Worm (Caenorhabditis elegans) whole organism, L3 larva: Measurements from ENCODE around the gene M02E1.1.

ENCODE experiments used
- R02D3.7 ChIP-seq: fragments of 150-350 bp; optimal IDR thresholded peaks from 2 replicates; lab custom pipeline; 2014; ENCODE audit warnings: missing biosample characterization, missing genetic modification characterization
- ceh-82 ChIP-seq: fragments of 150-350 bp; optimal IDR thresholded peaks from 2 replicates; lab custom pipeline; 2014; ENCODE audit warnings: missing biosample characterization, missing genetic modification characterization
- egl-27 ChIP-seq: sonication (generic microtip); optimal IDR thresholded peaks from 4 replicates; lab custom pipeline; 2017; ENCODE audit warnings: missing biosample characterization, missing genetic modification reagents, missing genetic modification characterization
- elt-1 ChIP-seq: fragments of 150-350 bp; optimal IDR thresholded peaks from 2 replicates; lab custom pipeline; 2014; ENCODE audit warnings: missing biosample characterization, missing genetic modification characterization
- elt-2 ChIP-seq: sonication (generic microtip); optimal IDR thresholded peaks from 2 replicates; lab custom pipeline; 2016; ENCODE audit warnings: missing genetic modification reagents, mild to moderate bottlenecking, missing genetic modification characterization, missing compliant biosample characterization
- lin-15B ChIP-seq: fragments of 150-350 bp; optimal IDR thresholded peaks from 2 replicates; lab custom pipeline; 2014; ENCODE audit warnings: missing biosample characterization, missing genetic modification characterization
- nhr-11 ChIP-seq: fragments of 150-350 bp; optimal IDR thresholded peaks from 2 replicates; lab custom pipeline; 2014; ENCODE audit warnings: missing biosample characterization, missing genetic modification characterization
- nhr-23 ChIP-seq: fragments of 150-350 bp; optimal IDR thresholded peaks from 2 replicates; lab custom pipeline; 2014; ENCODE audit warnings: missing biosample characterization, missing genetic modification reagents, missing genetic modification characterization
- nhr-28 ChIP-seq: fragments of 150-350 bp; optimal IDR thresholded peaks from 2 replicates; lab custom pipeline; 2014; ENCODE audit warnings: missing biosample characterization, missing genetic modification characterization
- nhr-76 ChIP-seq: fragments of 150-350 bp; sonication (generic microtip); optimal IDR thresholded peaks from 5 replicates; lab custom pipeline; 2014; ENCODE audit warnings: missing biosample characterization, missing genetic modification characterization
- snpc-4 ChIP-seq: fragments of 150-350 bp; optimal IDR thresholded peaks from 2 replicates; lab custom pipeline; 2014; ENCODE audit warnings: missing biosample characterization, missing genetic modification characterization
- zag-1 ChIP-seq: fragments of 150-350 bp; optimal IDR thresholded peaks from 2 replicates; lab custom pipeline; 2014; ENCODE audit warnings: missing biosample characterization, missing genetic modification characterization
- ztf-11 ChIP-seq: fragments of 150-350 bp; optimal IDR thresholded peaks from 2 replicates; lab custom pipeline; 2014; ENCODE audit warnings: missing biosample characterization, missing genetic modification characterization

- TF ChIP-seq egl-27 (tag; lab: Kevin White, UChicago) (no peak), nhr-11 (tag; lab: Kevin White, UChicago) (no peak), ceh-82 (no peak), nhr-76 (no peak), R02D3.7 (tag; lab: Kevin White, UChicago) (no peak), nhr-23 (tag; lab: Kevin White, UChicago) (no peak), elt-2 (tag; lab: Kevin White, UChicago) (no peak), elt-1 (tag; lab: Kevin White, UChicago) (no peak), snpc-4 (tag; lab: Kevin White, UChicago) (no peak), lin-15B (no peak), ztf-11 (tag; lab: Kevin White, UChicago) (no peak), zag-1 (tag; lab: Kevin White, UChicago) (no peak), nhr-28 (no peak)
Measured at ce11 chrX:309076-309475, 16.8 kb upstream of the M02E1.1 start.
